Fruit fly (Drosophila melanogaster) whole organism, prepupa: Measurements from ENCODE around the gene CG42471.

Source experiments
- CG11294 ChIP-seq: fragments of 200-800 bp; sonication (Bioruptor generic); IDR thresholded peaks from 2 replicates; pipeline ENCODE4 v1.3.6; 2022; ENCODE audit warnings: missing biosample characterization, missing genetic modification characterization
- CG16779 ChIP-seq: fragments of 200-800 bp; sonication (Bioruptor generic); optimal IDR thresholded peaks from 3 replicates; lab custom pipeline; 2017; ENCODE audit warnings: missing biosample characterization, mild to moderate bottlenecking, missing genetic modification characterization
- Hr4 ChIP-seq: fragments of 200-800 bp; sonication (Bioruptor generic); optimal IDR thresholded peaks from 3 replicates; lab custom pipeline; 2016; ENCODE audit warnings: missing biosample characterization, missing genetic modification characterization
- Lpt ChIP-seq: fragments of 200-800 bp; sonication (Bioruptor generic); optimal IDR thresholded peaks from 3 replicates; lab custom pipeline; 2016; ENCODE audit warnings: missing biosample characterization, missing genetic modification characterization
- Sox102F ChIP-seq: fragments of 200-800 bp; sonication (Bioruptor generic); optimal IDR thresholded peaks from 2 replicates; lab custom pipeline; 2016; ENCODE audit warnings: missing biosample characterization, mild to moderate bottlenecking, missing genetic modification characterization
- acj6 ChIP-seq: fragments of 200-800 bp; sonication (Bioruptor generic); optimal IDR thresholded peaks from 3 replicates; lab custom pipeline; 2016; ENCODE audit warnings: missing biosample characterization, missing genetic modification characterization
- fd59A ChIP-seq: fragments of 200-800 bp; sonication (Bioruptor generic); optimal IDR thresholded peaks from 2 replicates; lab custom pipeline; 2017; ENCODE audit warnings: missing biosample characterization, mild to moderate bottlenecking, missing genetic modification characterization, missing genetic modification reagents
- vri ChIP-seq: fragments of 200-800 bp; sonication (Bioruptor generic); optimal IDR thresholded peaks from 3 replicates; lab custom pipeline; 2016; ENCODE audit warnings: missing biosample characterization, mild to moderate bottlenecking, missing genetic modification characterization

DNA sequence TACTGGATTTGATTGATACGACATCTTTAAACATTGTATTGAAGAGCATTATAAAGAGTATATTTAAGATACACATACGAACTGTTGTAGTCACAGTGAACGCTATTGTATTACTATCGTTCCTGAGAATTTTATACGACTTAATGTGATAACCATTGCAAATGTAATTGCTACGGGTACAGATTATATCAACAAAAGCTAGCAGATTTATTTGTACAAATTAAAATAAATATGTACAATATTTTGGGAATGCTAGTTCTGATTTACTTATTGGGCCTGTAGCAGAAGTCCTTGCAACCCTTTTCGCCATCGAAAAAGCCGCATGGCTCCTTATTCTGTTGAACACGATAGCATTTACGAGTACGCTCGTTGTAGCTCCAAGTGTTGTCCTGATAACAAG is 367 bp downstream of the CG42471 start, which contains the start of gene CG42470:
- no peak for TF ChIP-seq CG11294 (GFP tag; lab: Robert Waterston, UW)
- no peak for TF ChIP-seq vri (GFP tag; lab: Kevin White, UChicago)
- no peak for TF ChIP-seq Hr4 (GFP tag; lab: Kevin White, UChicago)
- no peak for TF ChIP-seq Sox102F (GFP tag; lab: Kevin White, UChicago)
- TF ChIP-seq fd59A (GFP tag; lab: Kevin White, UChicago), result no peak
- no peak for TF ChIP-seq acj6
- no peak for TF ChIP-seq Lpt (GFP tag; lab: Kevin White, UChicago)
- TF ChIP-seq CG16779, result no peak
